Worm (Caenorhabditis elegans) whole organism, early embryonic: ENCODE data around the gene otpl-5.

Source experiments
- ama-1 ChIP-seq: fragments of 150-350 bp; optimal IDR thresholded peaks from 2 replicates; lab custom pipeline; 2014
- ceh-36 ChIP-seq: sonication (generic microtip); optimal IDR thresholded peaks from 2 replicates; lab custom pipeline; 2016; ENCODE audit warnings: missing genetic modification characterization, inconsistent platforms, missing compliant biosample characterization
- tra-4 ChIP-seq: sonication (generic microtip); optimal IDR thresholded peaks from 2 replicates; lab custom pipeline; 2017; ENCODE audit warnings: missing genetic modification characterization, missing compliant biosample characterization

- no peak for TF ChIP-seq ama-1 (lab: Kevin White, UChicago)
- no peak for TF ChIP-seq ceh-36 (tag; lab: Kevin White, UChicago)
- TF ChIP-seq tra-4 (tag; lab: Kevin White, UChicago), result no peak
These were observed 26.6 kb downstream of the otpl-5 start for ce11 chrV:8555955-8556354.
